Worm (Caenorhabditis elegans) whole organism, L4 larva: ENCODE data around the gene K01A6.6.

Experiments
- F26F4.8 ChIP-seq: fragments of 200-800 bp; sonication (Bioruptor generic); conservative IDR thresholded peaks from 2 replicates; pipeline ENCODE4 v1.3.6; 2022; ENCODE audit warnings: missing genetic modification characterization, missing compliant biosample characterization
- F44E2.7 ChIP-seq: fragments of 200-800 bp; sonication (Bioruptor generic); IDR thresholded peaks from 2 replicates; pipeline ENCODE4 v2.1.2; 2022; ENCODE audit warnings: missing genetic modification characterization, missing compliant biosample characterization
- R02D3.7 ChIP-seq: fragments of 150-350 bp; sonication (generic microtip); optimal IDR thresholded peaks from 3 replicates; lab custom pipeline; 2014; ENCODE audit warnings: missing biosample characterization, missing genetic modification characterization
- T26A8.4 ChIP-seq: fragments of 200-800 bp; sonication (Bioruptor generic); IDR thresholded peaks from 2 replicates; pipeline ENCODE4 v1.3.6; 2022; ENCODE audit warnings: missing genetic modification characterization, missing compliant biosample characterization
- Y5F2A.4 ChIP-seq: fragments of 200-800 bp; sonication (Bioruptor generic); optimal IDR thresholded peaks from 2 replicates; lab custom pipeline; 2018; ENCODE audit warnings: mild to moderate bottlenecking, missing genetic modification characterization, missing compliant biosample characterization
- Y75B8A.6 ChIP-seq: fragments of 200-800 bp; sonication (Bioruptor generic); IDR thresholded peaks from 2 replicates; pipeline ENCODE4 v1.3.6; 2022; ENCODE audit warnings: missing genetic modification reagents, missing genetic modification characterization, missing compliant biosample characterization
- aly-2 ChIP-seq: sonication (generic microtip); optimal IDR thresholded peaks from 2 replicates; lab custom pipeline; 2018; ENCODE audit warnings: missing biosample characterization, missing genetic modification characterization
- ceh-20 ChIP-seq: fragments of 200-800 bp; sonication (Bioruptor generic); IDR thresholded peaks from 2 replicates; pipeline ENCODE4 v1.3.6; 2022; ENCODE audit warnings: missing genetic modification reagents, missing genetic modification characterization, missing compliant biosample characterization
- ceh-44 ChIP-seq: fragments of 200-800 bp; sonication (Bioruptor generic); IDR thresholded peaks from 2 replicates; pipeline ENCODE4 v1.3.6; 2022; ENCODE audit warnings: missing genetic modification reagents, missing genetic modification characterization, missing compliant biosample characterization
- daf-16 ChIP-seq, 3 experiments: sonication (generic microtip); optimal IDR thresholded peaks; 2 replicates each; lab custom pipeline; 2016 to 2017; ENCODE audit warnings: missing genetic modification characterization in 3 of 3, missing genetic modification reagents in 3 of 3, mild to moderate bottlenecking in 2 of 3, missing compliant biosample characterization in 2 of 3, missing biosample characterization in 1 of 3, moderate library complexity in 1 of 3
- dmd-6 ChIP-seq: fragments of 200-800 bp; sonication (Bioruptor generic); IDR thresholded peaks from 2 replicates; pipeline ENCODE4 v1.3.6; 2022; ENCODE audit warnings: missing genetic modification reagents, missing genetic modification characterization, missing compliant biosample characterization
- fkh-10 ChIP-seq: fragments of 150-350 bp; optimal IDR thresholded peaks from 2 replicates; lab custom pipeline; 2014; ENCODE audit warnings: missing biosample characterization, missing genetic modification reagents, missing genetic modification characterization
- fos-1 ChIP-seq: fragments of 150-350 bp; optimal IDR thresholded peaks from 2 replicates; lab custom pipeline; 2014; ENCODE audit warnings: missing biosample characterization, missing genetic modification characterization
- hlh-11 ChIP-seq: fragments of 200-800 bp; sonication (Bioruptor generic); optimal IDR thresholded peaks from 2 replicates; lab custom pipeline; 2018; ENCODE audit warnings: mild to moderate bottlenecking, missing genetic modification characterization, missing compliant biosample characterization
- hlh-30 ChIP-seq: sonication (generic microtip); optimal IDR thresholded peaks from 2 replicates; lab custom pipeline; 2017; ENCODE audit warnings: antibody characterized with exemption, mild to moderate bottlenecking, missing genetic modification characterization, missing compliant biosample characterization; ENCODE audit not compliant: insufficient read depth
- lin-39 ChIP-seq: fragments of 150-350 bp; optimal IDR thresholded peaks from 2 replicates; lab custom pipeline; 2014; ENCODE audit warnings: missing biosample characterization, missing genetic modification reagents, missing genetic modification characterization
- lsy-2 ChIP-seq, 2 experiments: fragments of 150-350 bp in 1 of 2; sonication (generic microtip) in 1 of 2; optimal IDR thresholded peaks; 2 replicates each; lab custom pipeline; 2014 to 2017; ENCODE audit warnings: missing biosample characterization in 2 of 2, missing genetic modification characterization in 2 of 2
- madf-9 ChIP-seq: fragments of 200-800 bp; sonication (Bioruptor generic); conservative IDR thresholded peaks from 2 replicates; pipeline ENCODE4 v1.3.6; 2022; ENCODE audit warnings: missing genetic modification reagents, missing genetic modification characterization, missing compliant biosample characterization
- mdl-1 ChIP-seq, 2 experiments: fragments of 150-350 bp in 1 of 2; sonication (generic microtip) in 1 of 2; optimal IDR thresholded peaks; 2 replicates each; lab custom pipeline; 2014 to 2017; ENCODE audit warnings: missing biosample characterization in 2 of 2, missing genetic modification characterization in 2 of 2
- mes-2 ChIP-seq: sonication (generic microtip); optimal IDR thresholded peaks from 2 replicates; lab custom pipeline; 2016; ENCODE audit warnings: missing genotype, mild to moderate bottlenecking, missing genetic modification characterization, missing compliant biosample characterization; ENCODE audit not compliant: poor library complexity, severe bottlenecking
- mxl-3 ChIP-seq: fragments of 200-800 bp; sonication (Bioruptor generic); optimal IDR thresholded peaks from 2 replicates; lab custom pipeline; 2018; ENCODE audit warnings: mild to moderate bottlenecking, missing genetic modification characterization, missing compliant biosample characterization
- nhr-111 ChIP-seq: fragments of 200-800 bp; sonication (Bioruptor generic); optimal IDR thresholded peaks from 2 replicates; lab custom pipeline; 2018; ENCODE audit warnings: mild to moderate bottlenecking, missing genetic modification characterization, missing compliant biosample characterization
- nhr-28 ChIP-seq: fragments of 150-350 bp; optimal IDR thresholded peaks from 2 replicates; lab custom pipeline; 2014; ENCODE audit warnings: missing biosample characterization, missing genetic modification characterization
- nhr-41 ChIP-seq: fragments of 200-800 bp; sonication (Bioruptor generic); IDR thresholded peaks from 2 replicates; pipeline ENCODE4 v1.3.6; 2022; ENCODE audit warnings: missing genetic modification reagents, missing genetic modification characterization, missing compliant biosample characterization
- nhr-48 ChIP-seq: sonication (generic microtip); optimal IDR thresholded peaks from 2 replicates; lab custom pipeline; 2016; ENCODE audit warnings: mild to moderate bottlenecking, missing genetic modification characterization, missing compliant biosample characterization
- php-3 ChIP-seq: fragments of 200-800 bp; sonication (Bioruptor generic); IDR thresholded peaks from 2 replicates; pipeline ENCODE4 v1.3.6; 2022; ENCODE audit warnings: missing genetic modification reagents, missing genetic modification characterization, missing compliant biosample characterization
- rbr-2 ChIP-seq: sonication (generic microtip); optimal IDR thresholded peaks from 2 replicates; lab custom pipeline; 2016; ENCODE audit warnings: missing genotype, missing genetic modification characterization, missing compliant biosample characterization
- set-16 ChIP-seq: fragments of 200-800 bp; sonication (Bioruptor generic); IDR thresholded peaks from 2 replicates; pipeline ENCODE4 v1.3.6; 2022; ENCODE audit warnings: missing genetic modification reagents, missing genetic modification characterization, missing compliant biosample characterization
- skn-1 ChIP-seq: fragments of 150-350 bp; optimal IDR thresholded peaks from 2 replicates; lab custom pipeline; 2014; ENCODE audit warnings: missing biosample characterization, missing genetic modification characterization
- tag-97 ChIP-seq: fragments of 200-800 bp; sonication (Bioruptor generic); IDR thresholded peaks from 2 replicates; pipeline ENCODE4 v1.3.6; 2022; ENCODE audit warnings: missing genetic modification characterization, missing compliant biosample characterization
- tra-1 ChIP-seq: fragments of 200-800 bp; sonication (Bioruptor generic); IDR thresholded peaks from 2 replicates; pipeline ENCODE4 v1.3.6; 2022; ENCODE audit warnings: missing genetic modification reagents, missing genetic modification characterization, missing compliant biosample characterization
- unc-62 ChIP-seq, 3 experiments: fragments of 150-350 bp in 1 of 3; sonication (generic microtip); optimal IDR thresholded peaks in 2 of 3; peaks in 1 of 3; 1 replicate in 1 of 3; 2 replicates in 2 of 3; lab custom pipeline; 2014 to 2017; ENCODE audit warnings: missing biosample characterization in 3 of 3, missing genetic modification characterization in 3 of 3, missing genetic modification reagents in 3 of 3, missing genotype in 1 of 3
- zfp-2 ChIP-seq: sonication (generic microtip); optimal IDR thresholded peaks from 2 replicates; lab custom pipeline; 2016; ENCODE audit warnings: mild to moderate bottlenecking, missing genetic modification characterization, missing compliant biosample characterization
- zfp-3 ChIP-seq: fragments of 200-800 bp; sonication (Bioruptor generic); conservative IDR thresholded peaks from 2 replicates; pipeline ENCODE4 v1.3.6; 2022; ENCODE audit warnings: missing genetic modification reagents, missing genetic modification characterization, missing compliant biosample characterization
- zip-11 ChIP-seq: fragments of 200-800 bp; sonication (Bioruptor generic); IDR thresholded peaks from 2 replicates; pipeline ENCODE4 v1.3.6; 2022; ENCODE audit warnings: missing genetic modification characterization, missing compliant biosample characterization
- zip-2 ChIP-seq: fragments of 150-350 bp; optimal IDR thresholded peaks from 2 replicates; lab custom pipeline; 2014; ENCODE audit warnings: missing biosample characterization, missing genetic modification characterization

K01A6.6 gene

ce11 chrIV:11743813-11744212, 8.7 kb downstream of the K01A6.6 start:
- TF ChIP-seq nhr-41 (GFP tag; lab: Robert Waterston, UW), result no peak
- TF ChIP-seq mxl-3 (GFP tag; lab: Kevin White, UChicago), result no peak
- TF ChIP-seq zfp-3 (GFP tag; lab: Robert Waterston, UW), result no peak
- TF ChIP-seq zip-2, result no peak
- no peak for TF ChIP-seq madf-9 (GFP tag; lab: Robert Waterston, UW)
- no peak for TF ChIP-seq zip-11 (GFP tag; lab: Robert Waterston, UW)

- TF ChIP-seq php-3 (no peak), hlh-11 (tag; lab: Kevin White, UChicago) (peak; percentile 62), nhr-48 (tag; lab: Kevin White, UChicago) (no peak), F26F4.8 (GFP tag; lab: Robert Waterston, UW) (no peak), rbr-2 (peak; percentile 20), tra-1 (GFP tag; lab: Robert Waterston, UW) (no peak), Y5F2A.4 (GFP tag; lab: Kevin White, UChicago) (no peak), zfp-2 (no peak), aly-2 (tag; lab: Kevin White, UChicago) (no peak), set-16 (no peak), ceh-44 (GFP tag; lab: Robert Waterston, UW) (no peak), skn-1 (tag; lab: Kevin White, UChicago) (no peak), ceh-20 (GFP tag; lab: Robert Waterston, UW) (0 out of 2 replicates have a peak, but pooled peaks have one; percentile 22), dmd-6 (GFP tag; lab: Robert Waterston, UW) (0 out of 2 replicates have a peak, but pooled peaks have one; percentile 13), mdl-1 (tag; optimal IDR thresholded peaks at IDR 0.05; lab: Kevin White, UChicago) (peak in 1 of 2 experiments; percentile 52), fos-1 (tag; lab: Kevin White, UChicago) (no peak), lin-39 (tag; lab: Kevin White, UChicago) (no peak), nhr-111 (GFP tag; lab: Kevin White, UChicago) (no peak), madf-9 (GFP tag; lab: Robert Waterston, UW) (no peak), daf-16 (GFP tag; optimal IDR thresholded peaks at IDR 0.05; lab: Kevin White, UChicago) (peak in 1 of 2 experiments; percentile 88), daf-16 (tag; optimal IDR thresholded peaks at IDR 0.05; lab: Kevin White, UChicago) (no peak), lsy-2 (tag; optimal IDR thresholded peaks at IDR 0.05; lab: Kevin White, UChicago) (no peak), F44E2.7 (no peak), mxl-3 (GFP tag; lab: Kevin White, UChicago) (no peak), fkh-10 (GFP tag; lab: Kevin White, UChicago) (no peak), hlh-30 (peak; percentile 63), nhr-41 (GFP tag; lab: Robert Waterston, UW) (no peak), Y75B8A.6 (no peak), mes-2 (tag; lab: Kevin White, UChicago) (no peak), unc-62 (GFP tag; optimal IDR thresholded peaks at IDR 0.05 in 1 of 2; lab: Kevin White, UChicago) (peak in 1 of 2 experiments; percentile 71), unc-62 (tag; optimal IDR thresholded peaks at IDR 0.05; lab: Kevin White, UChicago) (no peak), T26A8.4 (GFP tag; lab: Robert Waterston, UW) (no peak), zip-2 (no peak), tag-97 (GFP tag; lab: Robert Waterston, UW) (no peak), R02D3.7 (tag; lab: Kevin White, UChicago) (no peak)
Observed at ce11 chrIV:11744287-11744686, 9.2 kb downstream of the K01A6.6 start.

DNA sequence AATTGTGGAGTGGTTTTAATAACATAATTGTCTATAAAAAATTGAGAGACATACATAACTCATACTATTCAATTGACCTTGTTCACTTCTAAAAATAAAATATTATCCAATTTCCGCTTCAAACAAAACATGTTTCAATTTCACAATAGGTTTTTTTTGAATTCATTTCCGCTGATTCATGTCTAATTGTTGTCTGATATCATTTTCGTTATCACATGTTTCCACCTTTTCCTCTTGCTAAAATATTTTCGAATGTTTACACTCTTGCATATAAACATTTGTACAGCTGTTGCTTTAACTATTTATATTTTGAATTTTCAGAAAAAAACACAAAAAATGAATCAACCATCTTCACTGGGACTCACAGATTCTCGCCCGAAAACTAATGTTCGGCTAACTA, 10.2 kb downstream of the K01A6.6 start, which contains the start of gene gem-4:
TSS of gene gem-4 (plus strand) at position 301 of the 400 bp plus-strand sequence.
- TF ChIP-seq lin-39 (tag; lab: Kevin White, UChicago) (no peak), nhr-28 (tag; lab: Kevin White, UChicago) (peak; percentile 30)
